Fruit fly (Drosophila melanogaster) whole organism, embryonic: ENCODE data around the gene Osi19.

Experiments used
- CG10147 ChIP-seq: fragments of 200-800 bp; sonication (Bioruptor generic); optimal IDR thresholded peaks from 2 replicates; lab custom pipeline; 2019; ENCODE audit warnings: missing biosample characterization, mild to moderate bottlenecking, missing genetic modification characterization, moderate library complexity
- CG17802 ChIP-seq: fragments of 200-800 bp; sonication (Bioruptor generic); optimal IDR thresholded peaks from 2 replicates; lab custom pipeline; 2018; ENCODE audit warnings: missing biosample characterization, mild to moderate bottlenecking, missing genetic modification characterization, moderate library complexity
- CrebB ChIP-seq: fragments of 200-800 bp; sonication (Bioruptor generic); optimal IDR thresholded peaks from 3 replicates; lab custom pipeline; 2018; ENCODE audit warnings: missing biosample characterization, mild to moderate bottlenecking, missing genetic modification characterization
- HLH54F ChIP-seq: fragments of 200-800 bp; sonication (Bioruptor generic); optimal IDR thresholded peaks from 3 replicates; lab custom pipeline; 2016; ENCODE audit warnings: missing biosample characterization, missing genetic modification characterization
- Hand ChIP-seq: fragments of 200-800 bp; sonication (Bioruptor generic); optimal IDR thresholded peaks from 2 replicates; lab custom pipeline; 2017; ENCODE audit warnings: mild to moderate bottlenecking, missing biosample characterization, missing genetic modification reagents, missing genetic modification characterization
- bcd ChIP-seq: fragments of 200-800 bp; sonication (Bioruptor generic); optimal IDR thresholded peaks from 2 replicates; lab custom pipeline; 2017; ENCODE audit warnings: missing biosample characterization, mild to moderate bottlenecking, missing genetic modification characterization
- br ChIP-seq: fragments of >200 bp; optimal IDR thresholded peaks from 2 replicates; lab custom pipeline; 2017
- cwo ChIP-seq: fragments of 200-800 bp; sonication (Bioruptor generic); optimal IDR thresholded peaks from 3 replicates; lab custom pipeline; 2017; ENCODE audit warnings: missing biosample characterization, missing genetic modification characterization, mild to moderate bottlenecking, moderate library complexity, missing genetic modification reagents
- pan ChIP-seq, 4 experiments: fragments of >200 bp in 3 of 4; fragments of 200-800 bp in 1 of 4; sonication (Bioruptor generic) in 1 of 4; optimal IDR thresholded peaks in 3 of 4; IDR thresholded peaks in 1 of 4; 2 replicates each; pipeline versions ENCODE4 v1.3.6 to Lab custom; 2017 to 2022; ENCODE audit warnings: missing biosample characterization in 2 of 4, missing genetic modification characterization in 2 of 4, mixed read lengths in 1 of 4
- pros ChIP-seq: fragments of 200-800 bp; sonication (Bioruptor generic); optimal IDR thresholded peaks from 3 replicates; lab custom pipeline; 2019; ENCODE audit warnings: missing biosample characterization, mild to moderate bottlenecking, missing genetic modification characterization, moderate library complexity
- row ChIP-seq: fragments of 200-800 bp; sonication (Bioruptor generic); IDR thresholded peaks from 3 replicates; pipeline ENCODE4 v1.3.6; 2022; ENCODE audit warnings: missing biosample characterization, missing genetic modification characterization
- wdn ChIP-seq: fragments of 200-800 bp; sonication (Bioruptor generic); IDR thresholded peaks from 2 replicates; pipeline ENCODE4 v1.3.6; 2022; ENCODE audit warnings: missing biosample characterization, missing genetic modification characterization

DNA sequence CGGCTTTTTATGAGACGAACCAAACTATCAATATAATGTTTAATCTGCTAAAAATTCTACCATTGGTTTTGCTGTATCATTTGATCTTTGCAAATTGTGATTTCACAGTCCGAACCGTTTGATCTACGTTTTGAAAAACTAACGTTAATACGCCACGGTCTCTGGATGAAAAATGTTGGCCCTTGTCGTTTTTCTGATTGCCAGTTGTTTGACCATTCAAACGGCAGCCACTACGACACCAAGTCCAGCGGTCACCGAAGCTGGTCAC lies 39.1 kb downstream of the Osi19 start, which contains the start of gene CG42564:
- TF ChIP-seq cwo (GFP tag; lab: Kevin White, UChicago) (no peak), HLH54F (GFP tag; lab: Kevin White, UChicago) (no peak), br (lab: Kevin White, UChicago) (no peak), pan (optimal IDR thresholded peaks at IDR 0.05; lab: Kevin White, UChicago) (no peak), pan (GFP tag; optimal IDR thresholded peaks at IDR 0.05 in 1 of 2, IDR thresholded peaks at IDR 0.05 in 1 of 2) (no peak), CrebB (tag; lab: Kevin White, UChicago) (no peak), Hand (GFP tag; lab: Kevin White, UChicago) (no peak), pros (GFP tag; lab: Kevin White, UChicago) (no peak), CG17802 (tag; lab: Kevin White, UChicago) (no peak), bcd (GFP tag; lab: Kevin White, UChicago) (no peak), row (GFP tag; lab: Robert Waterston, UW) (no peak), CG10147 (GFP tag; lab: Kevin White, UChicago) (no peak), wdn (GFP tag; lab: Robert Waterston, UW) (no peak)
